Worm (Caenorhabditis elegans): Measurements from ENCODE around the gene Y44A6D.3.

The Y44A6D.3 gene

ce11 chrV:20776761-20777160 lies 15.5 kb downstream of the Y44A6D.3 start (continued):
- 0 out of 2 replicates have a peak, but pooled peaks have one; percentile 23 for TF ChIP-seq lin-26 (GFP tag; IDR thresholded peaks at IDR 0.05)
- TF ChIP-seq mcd-1 (GFP tag; IDR thresholded peaks at IDR 0.05): 0 out of 2 replicates have a peak, but pooled peaks have one; percentile 29
- TF ChIP-seq ceh-40 (GFP tag; IDR thresholded peaks at IDR 0.05): no peak
- TF ChIP-seq nhr-90 (tag; optimal IDR thresholded peaks at IDR 0.05): peak; percentile 17
- peak; percentile 10 for TF ChIP-seq attf-5 (GFP tag; optimal IDR thresholded peaks at IDR 0.05)
- TF ChIP-seq nfyb-1 (GFP tag; IDR thresholded peaks at IDR 0.05): peak; percentile 65; the same call in 1 of the 2 replicates
- peak; percentile 55 for TF ChIP-seq hmg-1.2 (GFP tag; IDR thresholded peaks at IDR 0.05)
- TF ChIP-seq ceh-27 (GFP tag; optimal IDR thresholded peaks at IDR 0.05): peak; percentile 81
- TF ChIP-seq nhr-80 (tag; optimal IDR thresholded peaks at IDR 0.05): peak; percentile 58
- peak; percentile 71 for TF ChIP-seq F23B12.7 (tag; optimal IDR thresholded peaks at IDR 0.05; ENCODE audit: insufficient read depth)
- no peak for TF ChIP-seq ztf-3 (GFP tag; optimal IDR thresholded peaks at IDR 0.05)
- TF ChIP-seq F33H1.4 (GFP tag; IDR thresholded peaks at IDR 0.05): no peak
- peak; percentile 70; the same call in 1 of the 2 replicates for TF ChIP-seq Y53G8AR.9 (GFP tag; conservative IDR thresholded peaks at IDR 0.05)
- 0 out of 2 replicates have a peak, but pooled peaks have one; percentile 33 for TF ChIP-seq B0336.3 (GFP tag; IDR thresholded peaks at IDR 0.05)
- TF ChIP-seq Y95B8A.8 (GFP tag; IDR thresholded peaks at IDR 0.05): no peak
- TF ChIP-seq lin-54 (GFP tag; optimal IDR thresholded peaks at IDR 0.05): peak; percentile 35

ce11 chrV:20775269-20775668 lies 17.0 kb downstream of the Y44A6D.3 start, which contains the start of gene F38A6.4:
Gene F38A6.4 (minus strand): TSS chrV:20775369.
- TF ChIP-seq T26A5.8 (tag; optimal IDR thresholded peaks at IDR 0.05) (no peak), snpc-3.4 (tag; optimal IDR thresholded peaks at IDR 0.05) (no peak), madf-10 (tag; optimal IDR thresholded peaks at IDR 0.05) (no peak), F33H1.4 (GFP tag; IDR thresholded peaks at IDR 0.05) (no peak), F23B12.7 (tag; optimal IDR thresholded peaks at IDR 0.05; ENCODE audit: insufficient read depth) (no peak), F57A8.1 (GFP tag; optimal IDR thresholded peaks at IDR 0.05) (no peak), rec-8 (tag; optimal IDR thresholded peaks at IDR 0.05) (no peak), hrde-1 (tag; optimal IDR thresholded peaks at IDR 0.05; ENCODE audit: borderline replicate concordance) (no peak), hlh-12 (tag; optimal IDR thresholded peaks at IDR 0.05) (no peak), dox-1 (GFP tag; IDR thresholded peaks at IDR 0.05) (no peak), madf-3 (GFP tag; IDR thresholded peaks at IDR 0.05) (no peak), let-526 (GFP tag; IDR thresholded peaks at IDR 0.05) (no peak), somi-1 (GFP tag; optimal IDR thresholded peaks at IDR 0.05) (no peak), fkh-3 (tag; optimal IDR thresholded peaks at IDR 0.05) (no peak), Y53G8AR.9 (GFP tag; conservative IDR thresholded peaks at IDR 0.05) (no peak), egrh-3 (GFP tag; IDR thresholded peaks at IDR 0.05) (no peak)

ce11 chrV:20773647-20774046 lies 18.6 kb downstream of the Y44A6D.3 start, which contains the start of gene F38A6.5:
Gene F38A6.5 (minus strand): TSS chrV:20773747.
- no peak for TF ChIP-seq dox-1 (GFP tag; IDR thresholded peaks at IDR 0.05)
- no peak for TF ChIP-seq egl-44 (GFP tag; IDR thresholded peaks at IDR 0.05)
- no peak for TF ChIP-seq F33H1.4 (GFP tag; IDR thresholded peaks at IDR 0.05)
- no peak for TF ChIP-seq F39B2.1 (GFP tag; IDR thresholded peaks at IDR 0.05)
- no peak for TF ChIP-seq B0336.3 (GFP tag; IDR thresholded peaks at IDR 0.05)
- TF ChIP-seq bed-1 (GFP tag; IDR thresholded peaks at IDR 0.05): no peak
- no peak for TF ChIP-seq athp-1 (tag; optimal IDR thresholded peaks at IDR 0.05)
- TF ChIP-seq dpff-1 (tag; optimal IDR thresholded peaks at IDR 0.05): no peak
- no peak for TF ChIP-seq ekl-4 (GFP tag; IDR thresholded peaks at IDR 0.05)
- no peak for TF ChIP-seq ZK185.1 (tag; optimal IDR thresholded peaks at IDR 0.05; ENCODE audit: poor library complexity, severe bottlenecking)
- no peak for TF ChIP-seq nfyb-1 (GFP tag; IDR thresholded peaks at IDR 0.05)
- no peak for TF ChIP-seq chd-7 (tag; optimal IDR thresholded peaks at IDR 0.05)
- no peak for TF ChIP-seq xnd-1 (tag; optimal IDR thresholded peaks at IDR 0.05)
- TF ChIP-seq ceh-100 (GFP tag; IDR thresholded peaks at IDR 0.05): no peak
- TF ChIP-seq hlh-26 (GFP tag; conservative IDR thresholded peaks at IDR 0.05): no peak
- no peak for TF ChIP-seq hlh-12 (tag; optimal IDR thresholded peaks at IDR 0.05)
- no peak for TF ChIP-seq lsl-1 (GFP tag; optimal IDR thresholded peaks at IDR 0.05)
- TF ChIP-seq die-1 (tag; optimal IDR thresholded peaks at IDR 0.05): no peak
- TF ChIP-seq madf-8 (GFP tag; conservative IDR thresholded peaks at IDR 0.05): no peak
- no peak for TF ChIP-seq C06A6.2 (GFP tag; conservative IDR thresholded peaks at IDR 0.05)

Measured in whole organism, young adult.